Fruit fly (Drosophila melanogaster) whole organism, embryonic: Measurements from ENCODE around the gene fend.

ENCODE experiments used
- Awh ChIP-seq: fragments of 200-800 bp; sonication (Bioruptor generic); IDR thresholded peaks from 2 replicates; pipeline ENCODE4, ENCODE4 v1.3.6; 2022; ENCODE audit warnings: missing biosample characterization, missing genetic modification characterization
- CG10147 ChIP-seq: fragments of 200-800 bp; sonication (Bioruptor generic); optimal IDR thresholded peaks from 2 replicates; lab custom pipeline; 2019; ENCODE audit warnings: missing biosample characterization, mild to moderate bottlenecking, missing genetic modification characterization, moderate library complexity
- CG10267 ChIP-seq: fragments of 200-800 bp; sonication (Bioruptor generic); optimal IDR thresholded peaks from 2 replicates; lab custom pipeline; 2018; ENCODE audit warnings: missing biosample characterization, mild to moderate bottlenecking, missing genetic modification characterization, moderate library complexity
- CG10654 ChIP-seq: fragments of 200-800 bp; sonication (Bioruptor generic); optimal IDR thresholded peaks from 2 replicates; lab custom pipeline; 2016; ENCODE audit warnings: missing biosample characterization, missing genetic modification characterization
- CG11504 ChIP-seq: fragments of 200-800 bp; sonication (Bioruptor generic); optimal IDR thresholded peaks from 3 replicates; lab custom pipeline; 2019; ENCODE audit warnings: missing biosample characterization, mild to moderate bottlenecking, missing genetic modification characterization, moderate library complexity
- CG12391 ChIP-seq: fragments of 200-800 bp; sonication (Bioruptor generic); optimal IDR thresholded peaks from 3 replicates; lab custom pipeline; 2018; ENCODE audit warnings: missing biosample characterization, mild to moderate bottlenecking, missing genetic modification characterization, moderate library complexity
- CG12659 ChIP-seq: fragments of 200-800 bp; sonication (Bioruptor generic); optimal IDR thresholded peaks from 3 replicates; lab custom pipeline; 2017; ENCODE audit warnings: mild to moderate bottlenecking, missing biosample characterization, missing genetic modification reagents, missing genetic modification characterization
- CG12769 ChIP-seq: fragments of 200-800 bp; sonication (Bioruptor generic); optimal IDR thresholded peaks from 2 replicates; lab custom pipeline; 2019; ENCODE audit warnings: missing biosample characterization, mild to moderate bottlenecking, missing genetic modification characterization, moderate library complexity
- CG1647 ChIP-seq: fragments of 200-800 bp; sonication (Bioruptor generic); optimal IDR thresholded peaks from 3 replicates; lab custom pipeline; 2016; ENCODE audit warnings: missing biosample characterization, missing genetic modification characterization
- CG17361 ChIP-seq: fragments of 200-800 bp; sonication (Bioruptor generic); IDR thresholded peaks from 3 replicates; pipeline ENCODE4 v1.3.6; 2022; ENCODE audit warnings: missing biosample characterization, missing genetic modification characterization
- CG3163 ChIP-seq: fragments of 200-800 bp; sonication (Bioruptor generic); optimal IDR thresholded peaks from 3 replicates; lab custom pipeline; 2016; ENCODE audit warnings: missing biosample characterization, missing genetic modification characterization
- CG6175 ChIP-seq: fragments of 200-800 bp; sonication (Bioruptor generic); IDR thresholded peaks from 3 replicates; pipeline ENCODE4 v1.3.6; 2022; ENCODE audit warnings: missing biosample characterization, missing genetic modification characterization
- CG6765 ChIP-seq: fragments of 200-800 bp; sonication (Bioruptor generic); optimal IDR thresholded peaks from 3 replicates; lab custom pipeline; 2017; ENCODE audit warnings: missing biosample characterization, mild to moderate bottlenecking, missing genetic modification characterization
- CG7556 ChIP-seq: fragments of 200-800 bp; sonication (Bioruptor generic); optimal IDR thresholded peaks from 2 replicates; lab custom pipeline; 2017; ENCODE audit warnings: missing biosample characterization, mild to moderate bottlenecking, missing genetic modification characterization
- CrebB ChIP-seq: fragments of 200-800 bp; sonication (Bioruptor generic); optimal IDR thresholded peaks from 3 replicates; lab custom pipeline; 2018; ENCODE audit warnings: missing biosample characterization, mild to moderate bottlenecking, missing genetic modification characterization
- Fer2 ChIP-seq: fragments of 200-800 bp; sonication (Bioruptor generic); optimal IDR thresholded peaks from 2 replicates; lab custom pipeline; 2018; ENCODE audit warnings: missing biosample characterization, mild to moderate bottlenecking, missing genetic modification characterization, moderate library complexity
- HLH3B ChIP-seq: fragments of 200-800 bp; sonication (Bioruptor generic); IDR thresholded peaks from 2 replicates; pipeline ENCODE4 v1.3.6; 2022; ENCODE audit warnings: missing biosample characterization, missing genetic modification characterization
- Hsf ChIP-seq: fragments of 200-800 bp; sonication (Bioruptor generic); optimal IDR thresholded peaks from 3 replicates; lab custom pipeline; 2016; ENCODE audit warnings: missing biosample characterization, missing genetic modification characterization
- NK7.1 ChIP-seq: fragments of 200-800 bp; sonication (Bioruptor generic); optimal IDR thresholded peaks from 3 replicates; lab custom pipeline; 2016; ENCODE audit warnings: missing biosample characterization, missing genetic modification characterization
- Oli ChIP-seq: fragments of 200-800 bp; sonication (Bioruptor generic); optimal IDR thresholded peaks from 2 replicates; lab custom pipeline; 2018; ENCODE audit warnings: missing biosample characterization, mild to moderate bottlenecking, missing genetic modification characterization, moderate library complexity
- Poxn ChIP-seq: fragments of 200-800 bp; sonication (Bioruptor generic); IDR thresholded peaks from 2 replicates; pipeline ENCODE4 v1.3.6; 2022; ENCODE audit warnings: missing biosample characterization, missing genetic modification characterization
- Sry-δ ChIP-seq: fragments of 200-800 bp; sonication (Bioruptor generic); optimal IDR thresholded peaks from 2 replicates; lab custom pipeline; 2016; ENCODE audit warnings: missing biosample characterization, missing genetic modification characterization
- TFAM ChIP-seq: fragments of 200-800 bp; sonication (Bioruptor generic); optimal IDR thresholded peaks from 2 replicates; lab custom pipeline; 2017; ENCODE audit warnings: missing biosample characterization, missing genetic modification characterization, inconsistent platforms
- Taf1 ChIP-seq: fragments of 200-800 bp; sonication (Bioruptor generic); IDR thresholded peaks from 2 replicates; pipeline ENCODE4 v1.3.6; 2022; ENCODE audit warnings: missing biosample characterization, missing genetic modification characterization
- Tbp ChIP-seq: fragments of >200 bp; optimal IDR thresholded peaks from 2 replicates; lab custom pipeline; 2018; ENCODE audit warnings: missing biosample characterization, missing genetic modification characterization
- ab ChIP-seq: fragments of 200-800 bp; sonication (Bioruptor generic); optimal IDR thresholded peaks from 2 replicates; lab custom pipeline; 2016; ENCODE audit warnings: missing biosample characterization, missing genetic modification characterization
- bbx ChIP-seq: fragments of 200-800 bp; sonication (Bioruptor generic); IDR thresholded peaks from 2 replicates; pipeline ENCODE4 v1.3.6; 2022; ENCODE audit warnings: missing biosample characterization, missing genetic modification characterization; ENCODE audit not compliant: partially characterized antibody
- btn ChIP-seq: fragments of 200-800 bp; sonication (Bioruptor generic); optimal IDR thresholded peaks from 2 replicates; lab custom pipeline; 2016; ENCODE audit warnings: missing biosample characterization, missing genetic modification characterization
- cg ChIP-seq: fragments of 200-800 bp; sonication (Bioruptor generic); optimal IDR thresholded peaks from 3 replicates; lab custom pipeline; 2019; ENCODE audit warnings: missing biosample characterization, mild to moderate bottlenecking, missing genetic modification characterization, moderate library complexity
- dm ChIP-seq: fragments of 200-800 bp; sonication (Bioruptor generic); optimal IDR thresholded peaks from 3 replicates; lab custom pipeline; 2016; ENCODE audit warnings: missing biosample characterization, missing genetic modification characterization
- dmrt99B ChIP-seq: fragments of 200-800 bp; sonication (Bioruptor generic); optimal IDR thresholded peaks from 2 replicates; lab custom pipeline; 2018; ENCODE audit warnings: missing biosample characterization, mild to moderate bottlenecking, missing genetic modification characterization, moderate library complexity
- dpn ChIP-seq, 2 experiments: fragments of 200-800 bp; sonication (Bioruptor generic); optimal IDR thresholded peaks; 3 replicates each; lab custom pipeline; 2016; ENCODE audit warnings: missing biosample characterization in 2 of 2, missing genetic modification characterization in 2 of 2
- en ChIP-seq: fragments of 200-800 bp; sonication (Bioruptor generic); optimal IDR thresholded peaks from 2 replicates; lab custom pipeline; 2016; ENCODE audit warnings: missing biosample characterization, missing genetic modification characterization
- eyg ChIP-seq: fragments of 200-800 bp; sonication (Bioruptor generic); optimal IDR thresholded peaks from 3 replicates; lab custom pipeline; 2016; ENCODE audit warnings: missing biosample characterization, missing genetic modification characterization
- fru ChIP-seq: fragments of >200 bp; optimal IDR thresholded peaks from 2 replicates; lab custom pipeline; 2017
- ftz-f1 ChIP-seq: fragments of 200-800 bp; sonication (Bioruptor generic); optimal IDR thresholded peaks from 2 replicates; lab custom pipeline; 2016; ENCODE audit warnings: missing biosample characterization, missing genetic modification characterization
- grn ChIP-seq: fragments of 200-800 bp; sonication (Bioruptor generic); optimal IDR thresholded peaks from 3 replicates; lab custom pipeline; 2017; ENCODE audit warnings: missing biosample characterization, missing genetic modification characterization
- gt ChIP-seq: fragments of 200-800 bp; sonication (Bioruptor generic); IDR thresholded peaks from 2 replicates; pipeline ENCODE4 v1.3.6; 2022; ENCODE audit warnings: missing biosample characterization, missing genetic modification characterization
- her ChIP-seq: fragments of 200-800 bp; sonication (Bioruptor generic); optimal IDR thresholded peaks from 2 replicates; lab custom pipeline; 2016; ENCODE audit warnings: missing biosample characterization, missing genetic modification characterization
- kay ChIP-seq: fragments of 200-800 bp; sonication (Bioruptor generic); optimal IDR thresholded peaks from 2 replicates; lab custom pipeline; 2016; ENCODE audit warnings: missing biosample characterization, missing genetic modification characterization
- lola ChIP-seq, 3 experiments: fragments of >200 bp in 2 of 3; fragments of 200-800 bp in 1 of 3; sonication (Bioruptor generic) in 1 of 3; optimal IDR thresholded peaks; 2 replicates each; lab custom pipeline; 2017 to 2019; ENCODE audit warnings: missing biosample characterization in 3 of 3, missing genetic modification characterization in 3 of 3, mild to moderate bottlenecking in 1 of 3, moderate library complexity in 1 of 3
- nau ChIP-seq: fragments of 200-800 bp; sonication (Bioruptor generic); optimal IDR thresholded peaks from 3 replicates; lab custom pipeline; 2017; ENCODE audit warnings: missing biosample characterization, mild to moderate bottlenecking, missing genetic modification characterization, missing genetic modification reagents
- nmo ChIP-seq: fragments of 200-800 bp; sonication (Bioruptor generic); optimal IDR thresholded peaks from 2 replicates; lab custom pipeline; 2018; ENCODE audit warnings: missing biosample characterization, mild to moderate bottlenecking, missing genetic modification characterization, moderate library complexity
- onecut ChIP-seq: fragments of 200-800 bp; sonication (Bioruptor generic); IDR thresholded peaks from 2 replicates; pipeline ENCODE4 v1.3.6; 2022; ENCODE audit warnings: missing biosample characterization, missing genetic modification characterization
- pum ChIP-seq: fragments of 200-800 bp; sonication (Bioruptor generic); optimal IDR thresholded peaks from 2 replicates; lab custom pipeline; 2016; ENCODE audit warnings: missing biosample characterization, missing genetic modification characterization
- ro ChIP-seq: fragments of 200-800 bp; sonication (Bioruptor generic); IDR thresholded peaks from 2 replicates; pipeline ENCODE4 v1.3.6; 2022; ENCODE audit warnings: missing biosample characterization, missing genetic modification characterization
- sqz ChIP-seq: fragments of 200-800 bp; sonication (Bioruptor generic); optimal IDR thresholded peaks from 3 replicates; lab custom pipeline; 2018; ENCODE audit warnings: missing biosample characterization, mild to moderate bottlenecking, missing genetic modification characterization
- ssp ChIP-seq: fragments of 200-800 bp; sonication (Bioruptor generic); IDR thresholded peaks from 2 replicates; pipeline ENCODE4 v1.3.6; 2022; ENCODE audit warnings: missing biosample characterization, missing genetic modification characterization
- vnd ChIP-seq: fragments of 200-800 bp; sonication (Bioruptor generic); IDR thresholded peaks from 3 replicates; pipeline ENCODE4 v1.3.6; 2022; ENCODE audit warnings: missing biosample characterization, missing genetic modification characterization; ENCODE audit not compliant: partially characterized antibody
- wor ChIP-seq: fragments of 200-800 bp; sonication (Bioruptor generic); IDR thresholded peaks from 2 replicates; pipeline ENCODE4 v1.3.6; 2022; ENCODE audit warnings: missing biosample characterization, missing genetic modification characterization
- yki ChIP-seq: fragments of >200 bp; optimal IDR thresholded peaks from 3 replicates; lab custom pipeline; 2018

Gene fend

DNA sequence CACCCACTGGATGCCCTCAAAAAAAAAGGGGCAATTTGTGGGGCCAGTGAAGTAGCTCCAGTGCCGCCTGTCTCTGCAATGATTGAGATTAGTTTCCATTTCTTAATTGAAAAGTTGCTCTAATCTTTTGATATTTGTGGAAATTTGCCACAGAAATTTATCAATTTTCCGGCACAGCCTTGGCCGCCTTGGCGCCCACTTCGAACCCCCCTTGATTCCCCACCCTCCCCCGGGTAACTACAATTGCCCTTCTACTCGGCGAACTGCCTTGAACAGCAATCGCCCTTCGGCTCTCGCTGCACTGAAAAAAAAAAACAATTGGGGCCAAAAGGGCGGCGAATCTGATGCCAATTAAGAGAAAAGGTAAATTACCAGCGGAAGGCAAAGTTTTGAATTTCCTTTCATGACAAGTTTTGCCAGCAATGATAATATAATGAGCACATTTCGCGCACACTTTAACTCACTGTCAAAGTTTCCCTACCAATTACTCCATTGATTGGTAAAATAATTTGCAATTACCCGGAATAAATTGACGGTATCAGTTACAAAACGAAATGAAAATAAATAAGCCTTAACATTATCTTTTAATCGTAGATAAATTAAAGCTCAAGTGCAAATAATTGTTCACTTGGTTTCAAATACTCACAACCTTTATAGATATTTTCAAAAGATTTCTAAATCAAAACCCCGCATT is 15.1 kb downstream of the fend start (continued):
- no peak for TF ChIP-seq sqz (GFP tag; lab: Kevin White, UChicago)
- no peak for TF ChIP-seq cg (GFP tag; lab: Kevin White, UChicago)
- TF ChIP-seq CG17361 (GFP tag; lab: Robert Waterston, UW), result peak; percentile 49; the same call in 2 of the 3 replicates
- TF ChIP-seq en (GFP tag; lab: Kevin White, UChicago), result no peak
- TF ChIP-seq grn, result no peak
- TF ChIP-seq Taf1 (GFP tag; lab: Robert Waterston, UW), result no peak
- no peak for TF ChIP-seq Tbp (GFP tag; lab: Kevin White, UChicago)
- no peak for TF ChIP-seq dpn (GFP tag; optimal IDR thresholded peaks at IDR 0.05; lab: Kevin White, UChicago)
- peak; percentile 31 for TF ChIP-seq Oli
- no peak for TF ChIP-seq onecut (GFP tag; lab: Robert Waterston, UW)
- no peak for TF ChIP-seq ab (GFP tag; lab: Kevin White, UChicago)
- TF ChIP-seq nmo (GFP tag; lab: Kevin White, UChicago), result peak; percentile 53
- TF ChIP-seq CG7556 (GFP tag; lab: Kevin White, UChicago), result peak; percentile 65
- TF ChIP-seq fru (lab: Kevin White, UChicago), result no peak
- TF ChIP-seq CG10267 (tag; lab: Kevin White, UChicago), result peak; percentile 8
- no peak for TF ChIP-seq Fer2
- peak; percentile 7 for TF ChIP-seq Hsf (GFP tag; lab: Kevin White, UChicago)
- no peak for TF ChIP-seq vnd (GFP tag; lab: Robert Waterston, UW)
- no peak for TF ChIP-seq HLH3B (GFP tag; lab: Robert Waterston, UW)
- TF ChIP-seq ro, result no peak
- TF ChIP-seq wor, result no peak
- TF ChIP-seq CG12659 (GFP tag; lab: Kevin White, UChicago), result peak; percentile 15
- no peak for TF ChIP-seq ftz-f1 (GFP tag; lab: Kevin White, UChicago)
- no peak for TF ChIP-seq gt (GFP tag; lab: Robert Waterston, UW)
- peak; percentile 10 for TF ChIP-seq pum (GFP tag; lab: Kevin White, UChicago)
- peak; percentile 67 for TF ChIP-seq CG11504
- TF ChIP-seq CG1647 (GFP tag; lab: Kevin White, UChicago), result no peak
- no peak for TF ChIP-seq her (GFP tag; lab: Kevin White, UChicago)
- no peak for TF ChIP-seq NK7.1 (GFP tag; lab: Kevin White, UChicago)
- no peak for TF ChIP-seq CrebB (tag; lab: Kevin White, UChicago)
- TF ChIP-seq lola (GFP tag; optimal IDR thresholded peaks at IDR 0.05; lab: Kevin White, UChicago), result no peak
- no peak for TF ChIP-seq Awh (GFP tag; lab: Robert Waterston, UW)
- no peak for TF ChIP-seq yki (lab: Kevin White, UChicago)
- TF ChIP-seq CG10147, result peak; percentile 12
- TF ChIP-seq btn (GFP tag; lab: Kevin White, UChicago), result no peak
- TF ChIP-seq CG12769 (tag; lab: Kevin White, UChicago), result no peak
- TF ChIP-seq dm (GFP tag; lab: Kevin White, UChicago), result no peak
- no peak for TF ChIP-seq eyg (GFP tag; lab: Kevin White, UChicago)
- TF ChIP-seq ssp (GFP tag; lab: Robert Waterston, UW), result no peak
- TF ChIP-seq nau (GFP tag; lab: Kevin White, UChicago), result no peak
- no peak for TF ChIP-seq Sry-δ (GFP tag; lab: Kevin White, UChicago)
- TF ChIP-seq CG6175 (GFP tag; lab: Robert Waterston, UW), result no peak
- no peak for TF ChIP-seq CG3163 (GFP tag; lab: Kevin White, UChicago)
- peak; percentile 28 for TF ChIP-seq CG12391 (tag; lab: Kevin White, UChicago)
- TF ChIP-seq bbx (GFP tag; lab: Robert Waterston, UW), result no peak
- TF ChIP-seq kay (GFP tag; lab: Kevin White, UChicago), result no peak
- no peak for TF ChIP-seq TFAM (GFP tag; lab: Kevin White, UChicago)
- peak; percentile 60 for TF ChIP-seq dmrt99B (tag; lab: Kevin White, UChicago)
- TF ChIP-seq Poxn, result no peak
- TF ChIP-seq CG6765 (GFP tag; lab: Kevin White, UChicago), result no peak
- no peak for TF ChIP-seq CG10654
- TF ChIP-seq, all 482 proteins: peak for 85
